Worm (Caenorhabditis elegans) whole organism, early embryonic: ENCODE results near the gene F17C11.4.

Experiments used
- B0310.2 ChIP-seq: sonication (generic microtip); optimal IDR thresholded peaks from 2 replicates; lab custom pipeline; 2016; ENCODE audit warnings: mild to moderate bottlenecking, missing genetic modification characterization, missing compliant biosample characterization
- F13C5.2 ChIP-seq: sonication (generic microtip); optimal IDR thresholded peaks from 2 replicates; lab custom pipeline; 2017; ENCODE audit warnings: mild to moderate bottlenecking, missing genetic modification characterization, inconsistent platforms, missing compliant biosample characterization
- aly-1 ChIP-seq: sonication (generic microtip); optimal IDR thresholded peaks from 2 replicates; lab custom pipeline; 2016; ENCODE audit warnings: missing genetic modification characterization, missing compliant biosample characterization
- ama-1 ChIP-seq: fragments of 150-350 bp; optimal IDR thresholded peaks from 2 replicates; lab custom pipeline; 2014
- ceh-13 ChIP-seq: fragments of 200-800 bp; sonication (Bioruptor generic); optimal IDR thresholded peaks from 2 replicates; lab custom pipeline; 2018; ENCODE audit warnings: mild to moderate bottlenecking, missing genetic modification characterization, missing compliant biosample characterization
- ceh-36 ChIP-seq: sonication (generic microtip); optimal IDR thresholded peaks from 2 replicates; lab custom pipeline; 2016; ENCODE audit warnings: missing genetic modification characterization, inconsistent platforms, missing compliant biosample characterization
- ets-7 ChIP-seq: sonication (generic microtip); optimal IDR thresholded peaks from 2 replicates; lab custom pipeline; 2016; ENCODE audit warnings: missing genotype, missing genetic modification characterization, missing compliant biosample characterization
- flt-1 ChIP-seq: fragments of 200-800 bp; sonication (Bioruptor generic); IDR thresholded peaks from 2 replicates; pipeline ENCODE4 v1.3.6; 2022; ENCODE audit warnings: missing genetic modification characterization, missing compliant biosample characterization
- hmbx-1 ChIP-seq: sonication (generic microtip); optimal IDR thresholded peaks from 2 replicates; lab custom pipeline; 2016; ENCODE audit warnings: mild to moderate bottlenecking, missing genetic modification characterization, missing compliant biosample characterization
- hmg-4 ChIP-seq: fragments of 200-800 bp; sonication (Bioruptor generic); optimal IDR thresholded peaks from 2 replicates; lab custom pipeline; 2018; ENCODE audit warnings: mild to moderate bottlenecking, missing genetic modification characterization, missing compliant biosample characterization
- hnd-1 ChIP-seq: sonication (generic microtip); optimal IDR thresholded peaks from 2 replicates; lab custom pipeline; 2016; ENCODE audit warnings: missing genetic modification characterization, missing compliant biosample characterization
- pes-1 ChIP-seq: fragments of 200-800 bp; sonication (Bioruptor generic); IDR thresholded peaks from 2 replicates; pipeline ENCODE4 v1.3.6; 2022; ENCODE audit warnings: missing genetic modification reagents, missing genetic modification characterization, missing compliant biosample characterization
- scrt-1 ChIP-seq: fragments of 200-800 bp; sonication (Bioruptor generic); IDR thresholded peaks from 2 replicates; pipeline ENCODE4 v1.3.6; 2022; ENCODE audit warnings: missing genetic modification characterization, missing compliant biosample characterization
- sea-1 ChIP-seq: fragments of 200-800 bp; sonication (Bioruptor generic); conservative IDR thresholded peaks from 2 replicates; pipeline ENCODE4 v1.3.6; 2022; ENCODE audit warnings: missing genetic modification characterization, missing compliant biosample characterization
- tbx-11 ChIP-seq: fragments of 200-800 bp; sonication (Bioruptor generic); IDR thresholded peaks from 2 replicates; pipeline ENCODE4 v1.3.6; 2022; ENCODE audit warnings: missing genetic modification characterization, missing compliant biosample characterization
- tbx-37 ChIP-seq: fragments of 200-800 bp; sonication (Bioruptor generic); conservative IDR thresholded peaks from 2 replicates; pipeline ENCODE4 v1.3.6; 2022; ENCODE audit warnings: missing genetic modification reagents, missing genetic modification characterization, missing compliant biosample characterization
- tra-4 ChIP-seq: sonication (generic microtip); optimal IDR thresholded peaks from 2 replicates; lab custom pipeline; 2017; ENCODE audit warnings: missing genetic modification characterization, missing compliant biosample characterization

The F17C11.4 gene

ce11 chrV:10955681-10956476 is 4.2 kb downstream of the F17C11.4 start, which contains the start of gene F17C11.13:
TSS of gene F17C11.13 (plus strand) at chrV:10955923.
- TF ChIP-seq sea-1 (GFP tag; lab: Robert Waterston, UW) (no peak), F13C5.2 (tag; lab: Kevin White, UChicago) (no peak), flt-1 (no peak), scrt-1 (GFP tag; lab: Robert Waterston, UW) (no peak), tbx-37 (GFP tag; lab: Robert Waterston, UW) (no peak), B0310.2 (tag; lab: Kevin White, UChicago) (no peak), tbx-11 (no peak), aly-1 (no peak), hmg-4 (no peak), pes-1 (GFP tag; lab: Robert Waterston, UW) (no peak), hnd-1 (tag; lab: Kevin White, UChicago) (no peak), ama-1 (lab: Kevin White, UChicago) (no peak)

- TF ChIP-seq ama-1 (lab: Kevin White, UChicago) (peak; percentile 37), B0310.2 (tag; lab: Kevin White, UChicago) (no peak), hnd-1 (tag; lab: Kevin White, UChicago) (no peak), ceh-36 (no peak), tbx-11 (no peak), hmg-4 (no peak), scrt-1 (GFP tag; lab: Robert Waterston, UW) (no peak)
Measured at ce11 chrV:10958322-10958900, 6.8 kb downstream of the F17C11.4 start, which contains the start of gene pigt-1. TSS of gene pigt-1 (minus strand) at chrV:10958821.

ce11 chrV:10960544-10960943 is 8.9 kb downstream of the F17C11.4 start, which contains the start of gene vps-36:
TSS of gene vps-36 (minus strand) at chrV:10960669.
- TF ChIP-seq tra-4 (tag; lab: Kevin White, UChicago) (no peak), B0310.2 (tag; lab: Kevin White, UChicago) (no peak), F13C5.2 (tag; lab: Kevin White, UChicago) (no peak), ceh-13 (no peak), hmbx-1 (tag; lab: Kevin White, UChicago) (no peak), tbx-11 (no peak), aly-1 (no peak), sea-1 (GFP tag; lab: Robert Waterston, UW) (no peak), ets-7 (no peak), pes-1 (GFP tag; lab: Robert Waterston, UW) (no peak), hmg-4 (no peak), tbx-37 (GFP tag; lab: Robert Waterston, UW) (no peak), scrt-1 (GFP tag; lab: Robert Waterston, UW) (no peak), ama-1 (lab: Kevin White, UChicago) (no peak), flt-1 (no peak), hnd-1 (tag; lab: Kevin White, UChicago) (no peak), ceh-36 (no peak)

- no peak for TF ChIP-seq hmg-4
- TF ChIP-seq F13C5.2 (tag; lab: Kevin White, UChicago) = no peak
- no peak for TF ChIP-seq aly-1
- TF ChIP-seq tra-4 (tag; lab: Kevin White, UChicago) = no peak
- no peak for TF ChIP-seq ets-7
- no peak for TF ChIP-seq ceh-36
Measured at ce11 chrV:10961448-10961870, 9.8 kb downstream of the F17C11.4 start.

DNA sequence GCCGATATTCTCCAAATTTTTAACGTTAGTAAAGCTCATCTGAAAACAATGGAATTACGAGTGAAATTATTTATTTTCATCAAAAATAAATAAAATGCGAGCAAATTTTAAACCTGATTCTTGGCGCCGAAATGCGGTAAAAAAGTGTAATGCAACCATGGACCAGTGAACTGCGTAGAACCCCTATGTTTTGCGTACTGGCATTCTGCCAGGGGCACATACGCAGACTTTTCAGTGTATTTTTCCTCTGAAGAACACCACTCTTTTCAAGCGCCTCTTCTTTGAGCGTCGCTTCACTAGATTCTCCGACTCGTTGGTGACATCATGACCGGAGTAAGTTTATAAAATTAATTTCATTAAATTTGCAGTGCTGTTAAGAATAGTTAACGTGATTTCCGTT is 13.8 kb downstream of the F17C11.4 start, which contains the start of the genes ctf-4 and eef-1G:
TSS of gene ctf-4 (minus strand) at position 39 of the 400 bp plus-strand sequence.
TSS of gene eef-1G (plus strand) at position 219 of the 400 bp plus-strand sequence.
- peak; percentile 74 for TF ChIP-seq F13C5.2 (tag; lab: Kevin White, UChicago)
- no peak for TF ChIP-seq pes-1 (GFP tag; lab: Robert Waterston, UW)

ce11 chrV:10966874-10967273 is 15.2 kb downstream of the F17C11.4 start:
- TF ChIP-seq pes-1 (GFP tag; lab: Robert Waterston, UW) = no peak
- TF ChIP-seq aly-1 = no peak
- no peak for TF ChIP-seq ama-1 (lab: Kevin White, UChicago)
- no peak for TF ChIP-seq ets-7
- TF ChIP-seq tra-4 (tag; lab: Kevin White, UChicago) = no peak
- no peak for TF ChIP-seq flt-1
- no peak for TF ChIP-seq B0310.2 (tag; lab: Kevin White, UChicago)
- TF ChIP-seq ceh-13 = no peak
- TF ChIP-seq F13C5.2 (tag; lab: Kevin White, UChicago) = no peak
- no peak for TF ChIP-seq sea-1 (GFP tag; lab: Robert Waterston, UW)
- no peak for TF ChIP-seq scrt-1 (GFP tag; lab: Robert Waterston, UW)
- no peak for TF ChIP-seq tbx-37 (GFP tag; lab: Robert Waterston, UW)

- TF ChIP-seq ets-7 (no peak), pes-1 (GFP tag; lab: Robert Waterston, UW) (no peak), sea-1 (GFP tag; lab: Robert Waterston, UW) (no peak), B0310.2 (tag; lab: Kevin White, UChicago) (no peak), aly-1 (no peak), hmbx-1 (tag; lab: Kevin White, UChicago) (no peak), F13C5.2 (tag; lab: Kevin White, UChicago) (no peak), ama-1 (lab: Kevin White, UChicago) (no peak), ceh-13 (no peak), ceh-36 (no peak), tra-4 (tag; lab: Kevin White, UChicago) (no peak), hnd-1 (tag; lab: Kevin White, UChicago) (no peak), tbx-37 (GFP tag; lab: Robert Waterston, UW) (no peak), scrt-1 (GFP tag; lab: Robert Waterston, UW) (no peak)
Measured at ce11 chrV:10967594-10968273, 16.1 kb downstream of the F17C11.4 start.
